Worm (Caenorhabditis elegans) whole organism, early embryonic: ENCODE results near the gene irld-66.

Experiments used
- B0310.2 ChIP-seq: sonication (generic microtip); optimal IDR thresholded peaks from 2 replicates; lab custom pipeline; 2016; ENCODE audit warnings: mild to moderate bottlenecking, missing genetic modification characterization, missing compliant biosample characterization
- F13C5.2 ChIP-seq: sonication (generic microtip); optimal IDR thresholded peaks from 2 replicates; lab custom pipeline; 2017; ENCODE audit warnings: mild to moderate bottlenecking, missing genetic modification characterization, inconsistent platforms, missing compliant biosample characterization
- aly-1 ChIP-seq: sonication (generic microtip); optimal IDR thresholded peaks from 2 replicates; lab custom pipeline; 2016; ENCODE audit warnings: missing genetic modification characterization, missing compliant biosample characterization
- ama-1 ChIP-seq: fragments of 150-350 bp; optimal IDR thresholded peaks from 2 replicates; lab custom pipeline; 2014
- ceh-13 ChIP-seq: fragments of 200-800 bp; sonication (Bioruptor generic); optimal IDR thresholded peaks from 2 replicates; lab custom pipeline; 2018; ENCODE audit warnings: mild to moderate bottlenecking, missing genetic modification characterization, missing compliant biosample characterization
- ceh-36 ChIP-seq: sonication (generic microtip); optimal IDR thresholded peaks from 2 replicates; lab custom pipeline; 2016; ENCODE audit warnings: missing genetic modification characterization, inconsistent platforms, missing compliant biosample characterization
- ets-7 ChIP-seq: sonication (generic microtip); optimal IDR thresholded peaks from 2 replicates; lab custom pipeline; 2016; ENCODE audit warnings: missing genotype, missing genetic modification characterization, missing compliant biosample characterization
- flt-1 ChIP-seq: fragments of 200-800 bp; sonication (Bioruptor generic); IDR thresholded peaks from 2 replicates; pipeline ENCODE4 v1.3.6; 2022; ENCODE audit warnings: missing genetic modification characterization, missing compliant biosample characterization
- hmbx-1 ChIP-seq: sonication (generic microtip); optimal IDR thresholded peaks from 2 replicates; lab custom pipeline; 2016; ENCODE audit warnings: mild to moderate bottlenecking, missing genetic modification characterization, missing compliant biosample characterization
- hmg-4 ChIP-seq: fragments of 200-800 bp; sonication (Bioruptor generic); optimal IDR thresholded peaks from 2 replicates; lab custom pipeline; 2018; ENCODE audit warnings: mild to moderate bottlenecking, missing genetic modification characterization, missing compliant biosample characterization
- hnd-1 ChIP-seq: sonication (generic microtip); optimal IDR thresholded peaks from 2 replicates; lab custom pipeline; 2016; ENCODE audit warnings: missing genetic modification characterization, missing compliant biosample characterization
- pes-1 ChIP-seq: fragments of 200-800 bp; sonication (Bioruptor generic); IDR thresholded peaks from 2 replicates; pipeline ENCODE4 v1.3.6; 2022; ENCODE audit warnings: missing genetic modification reagents, missing genetic modification characterization, missing compliant biosample characterization
- scrt-1 ChIP-seq: fragments of 200-800 bp; sonication (Bioruptor generic); IDR thresholded peaks from 2 replicates; pipeline ENCODE4 v1.3.6; 2022; ENCODE audit warnings: missing genetic modification characterization, missing compliant biosample characterization
- sea-1 ChIP-seq: fragments of 200-800 bp; sonication (Bioruptor generic); conservative IDR thresholded peaks from 2 replicates; pipeline ENCODE4 v1.3.6; 2022; ENCODE audit warnings: missing genetic modification characterization, missing compliant biosample characterization
- tbx-11 ChIP-seq: fragments of 200-800 bp; sonication (Bioruptor generic); IDR thresholded peaks from 2 replicates; pipeline ENCODE4 v1.3.6; 2022; ENCODE audit warnings: missing genetic modification characterization, missing compliant biosample characterization
- tbx-37 ChIP-seq: fragments of 200-800 bp; sonication (Bioruptor generic); conservative IDR thresholded peaks from 2 replicates; pipeline ENCODE4 v1.3.6; 2022; ENCODE audit warnings: missing genetic modification reagents, missing genetic modification characterization, missing compliant biosample characterization
- tra-4 ChIP-seq: sonication (generic microtip); optimal IDR thresholded peaks from 2 replicates; lab custom pipeline; 2017; ENCODE audit warnings: missing genetic modification characterization, missing compliant biosample characterization

The irld-66 gene

ce11 chrII:2965215-2965998, 24.8 kb upstream of the irld-66 start:
- no peak for TF ChIP-seq B0310.2
- TF ChIP-seq hmg-4 (GFP tag; lab: Kevin White, UChicago) = no peak
- no peak for TF ChIP-seq hmbx-1 (tag; lab: Kevin White, UChicago)
- no peak for TF ChIP-seq aly-1 (tag; lab: Kevin White, UChicago)
- no peak for TF ChIP-seq scrt-1
- TF ChIP-seq pes-1 (GFP tag; lab: Robert Waterston, UW) = no peak
- TF ChIP-seq hnd-1 (tag; lab: Kevin White, UChicago) = no peak
- no peak for TF ChIP-seq flt-1
- TF ChIP-seq tbx-11 = no peak
- TF ChIP-seq tbx-37 (GFP tag; lab: Robert Waterston, UW) = no peak
- TF ChIP-seq ets-7 (tag; lab: Kevin White, UChicago) = no peak
- no peak for TF ChIP-seq ama-1 (lab: Kevin White, UChicago)
- TF ChIP-seq tra-4 (tag; lab: Kevin White, UChicago) = no peak
- TF ChIP-seq ceh-36 (tag; lab: Kevin White, UChicago) = no peak
- TF ChIP-seq F13C5.2 (tag; lab: Kevin White, UChicago) = no peak

- TF ChIP-seq flt-1 (no peak), sea-1 (no peak), ama-1 (lab: Kevin White, UChicago) (no peak), F13C5.2 (tag; lab: Kevin White, UChicago) (no peak), ets-7 (tag; lab: Kevin White, UChicago) (no peak), tbx-37 (GFP tag; lab: Robert Waterston, UW) (no peak), hnd-1 (tag; lab: Kevin White, UChicago) (no peak), B0310.2 (no peak), aly-1 (tag; lab: Kevin White, UChicago) (no peak), tra-4 (tag; lab: Kevin White, UChicago) (no peak), scrt-1 (no peak), ceh-13 (GFP tag; lab: Kevin White, UChicago) (no peak), hmbx-1 (tag; lab: Kevin White, UChicago) (no peak)
Measured at ce11 chrII:2963619-2964018, 23.0 kb upstream of the irld-66 start.

- TF ChIP-seq aly-1 (tag; lab: Kevin White, UChicago) (no peak), F13C5.2 (tag; lab: Kevin White, UChicago) (no peak)
Measured at ce11 chrII:2962531-2963164, 22.0 kb upstream of the irld-66 start.

- TF ChIP-seq ets-7 (tag; lab: Kevin White, UChicago) = no peak
- TF ChIP-seq ceh-13 (GFP tag; lab: Kevin White, UChicago) = no peak
- no peak for TF ChIP-seq B0310.2
- no peak for TF ChIP-seq tbx-11
- no peak for TF ChIP-seq hnd-1 (tag; lab: Kevin White, UChicago)
- no peak for TF ChIP-seq aly-1 (tag; lab: Kevin White, UChicago)
- no peak for TF ChIP-seq scrt-1
- no peak for TF ChIP-seq ceh-36 (tag; lab: Kevin White, UChicago)
- TF ChIP-seq pes-1 (GFP tag; lab: Robert Waterston, UW) = no peak
Measured at ce11 chrII:2958308-2958707, 17.7 kb upstream of the irld-66 start, which contains the start of gene srw-60. srw-60 (plus strand) TSS chrII:2958608.

- TF ChIP-seq tra-4 (tag; lab: Kevin White, UChicago) (no peak), ceh-36 (tag; lab: Kevin White, UChicago) (no peak), ets-7 (tag; lab: Kevin White, UChicago) (no peak), ceh-13 (GFP tag; lab: Kevin White, UChicago) (no peak), F13C5.2 (tag; lab: Kevin White, UChicago) (no peak), pes-1 (GFP tag; lab: Robert Waterston, UW) (no peak), tbx-37 (GFP tag; lab: Robert Waterston, UW) (no peak), B0310.2 (no peak), sea-1 (no peak), ama-1 (lab: Kevin White, UChicago) (no peak)
Measured at ce11 chrII:2955656-2956115, 15.0 kb upstream of the irld-66 start, which contains the start of gene irld-48. irld-48 (plus strand) TSS chrII:2956065.

- no peak for TF ChIP-seq ama-1 (lab: Kevin White, UChicago)
- no peak for TF ChIP-seq ceh-36 (tag; lab: Kevin White, UChicago)
- TF ChIP-seq hnd-1 (tag; lab: Kevin White, UChicago) = no peak
- no peak for TF ChIP-seq hmbx-1 (tag; lab: Kevin White, UChicago)
- no peak for TF ChIP-seq pes-1 (GFP tag; lab: Robert Waterston, UW)
- TF ChIP-seq tbx-37 (GFP tag; lab: Robert Waterston, UW) = no peak
- no peak for TF ChIP-seq ceh-13 (GFP tag; lab: Kevin White, UChicago)
- TF ChIP-seq F13C5.2 (tag; lab: Kevin White, UChicago) = no peak
- TF ChIP-seq sea-1 = no peak
- TF ChIP-seq flt-1 = no peak
- TF ChIP-seq tra-4 (tag; lab: Kevin White, UChicago) = no peak
- no peak for TF ChIP-seq aly-1 (tag; lab: Kevin White, UChicago)
- TF ChIP-seq ets-7 (tag; lab: Kevin White, UChicago) = no peak
- no peak for TF ChIP-seq B0310.2
- no peak for TF ChIP-seq tbx-11
- no peak for TF ChIP-seq hmg-4 (GFP tag; lab: Kevin White, UChicago)
Measured at ce11 chrII:2952629-2953028, 12.0 kb upstream of the irld-66 start, which contains the start of gene irld-51. irld-51 (minus strand) TSS chrII:2952729.

- TF ChIP-seq flt-1 (no peak), ceh-13 (GFP tag; lab: Kevin White, UChicago) (no peak), ets-7 (tag; lab: Kevin White, UChicago) (no peak), ama-1 (lab: Kevin White, UChicago) (no peak), tbx-11 (no peak), scrt-1 (no peak)
Measured at ce11 chrII:2948614-2949013, 8.0 kb upstream of the irld-66 start.
